Worm (Caenorhabditis elegans): ENCODE data around the gene D1044.1.

The D1044.1 gene

DNA sequence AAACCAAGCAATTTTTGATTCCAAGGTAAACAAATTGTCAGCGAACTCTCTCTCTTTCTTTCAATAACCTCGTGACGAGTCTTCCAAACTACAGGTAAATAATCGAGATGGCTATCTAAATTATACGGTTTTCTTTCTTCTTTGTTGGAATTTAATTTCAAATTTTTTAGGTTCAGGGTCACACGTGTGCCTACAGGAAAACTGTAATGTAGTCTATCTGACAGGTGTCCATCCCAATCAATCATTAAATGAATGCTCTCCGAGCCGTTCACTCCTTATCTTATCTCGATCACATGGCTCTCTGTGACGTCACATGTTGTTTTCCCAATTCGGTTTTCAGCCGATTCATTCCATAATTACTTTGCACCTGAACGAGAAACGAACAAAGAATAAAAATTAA is 9.0 kb downstream of the D1044.1 start:
- TF ChIP-seq unc-62 (GFP tag; optimal IDR thresholded peaks at IDR 0.05): peak; percentile 47
- TF ChIP-seq snpc-4 (tag; optimal IDR thresholded peaks at IDR 0.05): no peak
- TF ChIP-seq elt-1 (tag; optimal IDR thresholded peaks at IDR 0.05; ENCODE audit: borderline replicate concordance, insufficient read depth): peak; percentile 30

DNA sequence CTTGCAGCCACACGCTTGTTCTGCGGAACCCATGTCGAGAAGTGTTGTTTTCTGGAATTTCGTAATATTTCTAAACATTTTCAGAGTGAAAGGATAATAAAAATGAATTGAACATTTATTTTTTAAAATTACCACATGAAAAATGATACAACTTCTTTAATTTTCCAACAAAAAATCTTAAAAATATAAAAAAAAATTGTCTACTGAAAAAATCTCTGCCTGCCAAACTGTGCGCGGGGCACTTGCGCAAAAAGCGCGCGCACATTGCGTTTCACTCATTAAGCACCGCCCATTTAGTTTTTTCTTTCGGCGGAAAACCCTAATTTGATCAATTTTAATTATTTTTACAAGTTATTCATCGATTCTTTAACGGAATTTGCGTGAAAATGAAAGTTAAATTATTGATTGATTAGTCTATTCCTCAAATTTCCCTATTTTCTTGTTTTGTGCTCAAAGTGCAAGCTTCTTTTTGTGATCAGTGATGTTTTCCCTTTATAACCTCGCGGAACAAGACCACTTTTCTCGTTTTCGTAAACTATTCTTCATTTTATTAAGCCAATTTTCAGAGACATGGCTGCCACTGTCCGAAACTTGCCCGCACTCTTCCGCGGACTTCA is 10.9 kb downstream of the D1044.1 start, which contains the start of the genes nmad-1 and hach-1:
Gene nmad-1 (minus strand): TSS at position 51 of the 617 bp plus-strand sequence.
Gene hach-1 (plus strand): TSS at position 567 of the 617 bp plus-strand sequence.
- TF ChIP-seq bed-3 (GFP tag; optimal IDR thresholded peaks at IDR 0.05) (peak; percentile 85), nhr-28 (tag; optimal IDR thresholded peaks at IDR 0.05) (no peak), tbx-8 (GFP tag; optimal IDR thresholded peaks at IDR 0.05) (peak; percentile 87), elt-3 (tag; optimal IDR thresholded peaks at IDR 0.05) (no peak), blmp-1 (tag; optimal IDR thresholded peaks at IDR 0.05) (peak; percentile 74), sem-2 (GFP tag; optimal IDR thresholded peaks at IDR 0.05) (peak; percentile 76), flh-1 (GFP tag; optimal IDR thresholded peaks at IDR 0.05) (peak; percentile 81), ceh-43 (GFP tag; optimal IDR thresholded peaks at IDR 0.05) (peak; percentile 97), nhr-2 (tag; optimal IDR thresholded peaks at IDR 0.05) (no peak), nhr-76 (tag; optimal IDR thresholded peaks at IDR 0.05) (peak; percentile 33), mls-2 (tag; optimal IDR thresholded peaks at IDR 0.05) (peak; percentile 98), ces-1 (GFP tag; optimal IDR thresholded peaks at IDR 0.05) (peak; percentile 91), unc-39 (tag; optimal IDR thresholded peaks at IDR 0.05) (no peak), mab-5 (tag; optimal IDR thresholded peaks at IDR 0.05) (peak; percentile 56), cnd-1 (tag; optimal IDR thresholded peaks at IDR 0.05) (peak; percentile 91), unc-62 (GFP tag; optimal IDR thresholded peaks at IDR 0.05) (no peak), M03D4.4 (tag; optimal IDR thresholded peaks at IDR 0.05) (peak; percentile 95), ceh-83 (GFP tag; optimal IDR thresholded peaks at IDR 0.05) (peak; percentile 94), unc-120 (tag; optimal IDR thresholded peaks at IDR 0.05; ENCODE audit: poor library complexity, severe bottlenecking) (peak; percentile 93), nhr-237 (tag; optimal IDR thresholded peaks at IDR 0.05) (peak; percentile 24), lin-13 (tag; optimal IDR thresholded peaks at IDR 0.05) (peak; percentile 69), drap-1 (GFP tag; optimal IDR thresholded peaks at IDR 0.05) (peak; percentile 87), hlh-1 (tag; optimal IDR thresholded peaks at IDR 0.05) (peak; percentile 71), pha-4 (tag; optimal IDR thresholded peaks at IDR 0.05) (no peak), sptf-1 (tag; optimal IDR thresholded peaks at IDR 0.05) (peak; percentile 98), lin-32 (GFP tag; optimal IDR thresholded peaks at IDR 0.05) (peak; percentile 36), ham-2 (GFP tag; optimal IDR thresholded peaks at IDR 0.05) (peak; percentile 64), nhr-12 (tag; optimal IDR thresholded peaks at IDR 0.05) (no peak), ceh-39 (tag; optimal IDR thresholded peaks at IDR 0.05) (peak; percentile 41), lsy-2 (tag; optimal IDR thresholded peaks at IDR 0.05) (peak; percentile 64), snpc-4 (tag; optimal IDR thresholded peaks at IDR 0.05) (no peak), mep-1 (tag; optimal IDR thresholded peaks at IDR 0.05) (peak; percentile 90), elt-1 (tag; optimal IDR thresholded peaks at IDR 0.05; ENCODE audit: borderline replicate concordance, insufficient read depth) (peak; percentile 35), ztf-11 (tag; optimal IDR thresholded peaks at IDR 0.05) (peak; percentile 67), zip-8 (tag; optimal IDR thresholded peaks at IDR 0.05) (no peak)

DNA sequence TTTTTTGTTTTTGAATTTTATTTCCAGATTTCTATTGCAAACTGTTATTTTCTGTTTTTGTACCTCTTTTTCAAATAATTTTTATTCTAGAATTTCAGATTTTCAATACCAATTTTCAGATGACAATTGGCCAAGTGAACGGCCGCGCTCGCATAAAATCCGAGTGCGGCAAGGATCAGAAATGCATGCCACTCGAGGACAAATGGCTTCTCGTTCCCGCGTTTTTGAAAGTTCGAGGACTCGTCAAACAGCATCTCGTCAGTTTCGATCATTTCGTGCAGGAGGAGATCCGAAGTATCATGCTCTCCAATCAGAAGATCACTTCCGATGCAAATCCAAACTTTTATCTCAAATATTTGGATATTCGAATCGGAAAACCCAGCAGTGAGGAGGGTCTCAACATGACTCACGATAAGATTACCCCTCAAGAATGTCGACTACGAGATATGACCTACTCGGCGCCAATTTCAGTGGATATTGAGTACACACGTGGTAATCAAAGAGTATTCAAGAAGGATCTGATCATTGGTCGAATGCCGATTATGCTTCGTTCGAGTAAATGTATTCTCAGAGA is 13.2 kb downstream of the D1044.1 start, which contains the start of gene rpc-2:
Gene rpc-2 (plus strand): TSS at position 120 of the 574 bp plus-strand sequence.
- TF ChIP-seq ceh-83 (GFP tag; optimal IDR thresholded peaks at IDR 0.05) (no peak), mep-1 (tag; optimal IDR thresholded peaks at IDR 0.05) (no peak)

DNA sequence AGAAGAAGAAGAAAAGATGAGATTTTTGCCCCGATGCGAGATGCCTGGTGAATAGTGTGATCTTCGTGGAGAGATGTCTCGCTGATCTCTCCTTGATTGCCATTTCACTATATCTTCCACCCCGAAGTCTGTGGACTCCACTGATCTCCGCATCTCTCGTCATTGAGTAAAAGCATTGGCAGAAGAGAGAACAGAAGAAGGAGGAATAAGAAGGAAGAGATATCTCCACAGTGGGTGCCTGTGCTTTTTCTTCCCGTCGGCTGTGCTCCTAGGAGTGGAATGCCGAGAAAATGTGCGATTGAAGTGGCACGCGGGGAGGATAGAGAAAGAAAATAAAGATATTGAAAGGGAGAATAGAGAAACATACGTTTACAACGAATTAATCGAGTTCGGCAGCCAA is 19.6 kb downstream of the D1044.1 start:
- TF ChIP-seq lsy-2 (tag; optimal IDR thresholded peaks at IDR 0.05): no peak
- TF ChIP-seq nhr-2 (tag; optimal IDR thresholded peaks at IDR 0.05): no peak
- no peak for TF ChIP-seq ztf-11 (tag; optimal IDR thresholded peaks at IDR 0.05)
- TF ChIP-seq flh-1 (GFP tag; optimal IDR thresholded peaks at IDR 0.05): no peak
- TF ChIP-seq elt-3 (tag; optimal IDR thresholded peaks at IDR 0.05): no peak
- TF ChIP-seq pha-4 (tag; optimal IDR thresholded peaks at IDR 0.05): no peak
- no peak for TF ChIP-seq tbx-8 (GFP tag; optimal IDR thresholded peaks at IDR 0.05)
- TF ChIP-seq mab-5 (tag; optimal IDR thresholded peaks at IDR 0.05): no peak
- TF ChIP-seq ceh-39 (tag; optimal IDR thresholded peaks at IDR 0.05): no peak
- no peak for TF ChIP-seq ceh-83 (GFP tag; optimal IDR thresholded peaks at IDR 0.05)
- TF ChIP-seq nhr-28 (tag; optimal IDR thresholded peaks at IDR 0.05): no peak
- TF ChIP-seq mep-1 (tag; optimal IDR thresholded peaks at IDR 0.05): no peak
- TF ChIP-seq unc-120 (tag; optimal IDR thresholded peaks at IDR 0.05; ENCODE audit: poor library complexity, severe bottlenecking): peak; percentile 96
- TF ChIP-seq ceh-43 (GFP tag; optimal IDR thresholded peaks at IDR 0.05): no peak
- no peak for TF ChIP-seq ces-1 (GFP tag; optimal IDR thresholded peaks at IDR 0.05)
- TF ChIP-seq unc-62 (GFP tag; optimal IDR thresholded peaks at IDR 0.05): peak; percentile 62
- peak; percentile 78 for TF ChIP-seq hlh-1 (tag; optimal IDR thresholded peaks at IDR 0.05)
- TF ChIP-seq lin-13 (tag; optimal IDR thresholded peaks at IDR 0.05): no peak
- no peak for TF ChIP-seq cnd-1 (tag; optimal IDR thresholded peaks at IDR 0.05)
- TF ChIP-seq nhr-12 (tag; optimal IDR thresholded peaks at IDR 0.05): no peak
- no peak for TF ChIP-seq elt-1 (tag; optimal IDR thresholded peaks at IDR 0.05; ENCODE audit: borderline replicate concordance, insufficient read depth)
- TF ChIP-seq sem-2 (GFP tag; optimal IDR thresholded peaks at IDR 0.05): no peak
- no peak for TF ChIP-seq unc-39 (tag; optimal IDR thresholded peaks at IDR 0.05)
- no peak for TF ChIP-seq sptf-1 (tag; optimal IDR thresholded peaks at IDR 0.05)
- TF ChIP-seq lin-32 (GFP tag; optimal IDR thresholded peaks at IDR 0.05): no peak
- TF ChIP-seq nhr-237 (tag; optimal IDR thresholded peaks at IDR 0.05): peak; percentile 37
- TF ChIP-seq bed-3 (GFP tag; optimal IDR thresholded peaks at IDR 0.05): no peak
- no peak for TF ChIP-seq nhr-76 (tag; optimal IDR thresholded peaks at IDR 0.05)
- TF ChIP-seq blmp-1 (tag; optimal IDR thresholded peaks at IDR 0.05): no peak
- no peak for TF ChIP-seq zip-8 (tag; optimal IDR thresholded peaks at IDR 0.05)
